Worm (Caenorhabditis elegans) whole organism, young adult: Measurements from ENCODE around the gene C52E4.7.

Experiments used
- C17E4.6 ChIP-seq: fragments of 200-800 bp; sonication (Bioruptor generic); IDR thresholded peaks from 2 replicates; pipeline ENCODE4 v1.3.6; 2022; ENCODE audit warnings: missing genetic modification reagents, missing genetic modification characterization, missing compliant biosample characterization
- D2030.7 ChIP-seq: fragments of 200-800 bp; sonication (Bioruptor generic); IDR thresholded peaks from 2 replicates; pipeline ENCODE4 v1.3.6; 2022; ENCODE audit warnings: missing genetic modification reagents, missing genetic modification characterization, missing compliant biosample characterization
- F23B12.7 ChIP-seq: sonication (generic microtip); optimal IDR thresholded peaks from 2 replicates; lab custom pipeline; 2017; ENCODE audit warnings: missing genetic modification characterization, mild to moderate bottlenecking, missing compliant biosample characterization, antibody characterized with exemption, moderate library complexity; ENCODE audit not compliant: insufficient read depth
- K11D2.4 ChIP-seq: fragments of 200-800 bp; sonication (Bioruptor generic); IDR thresholded peaks from 2 replicates; pipeline ENCODE4 v1.3.6; 2022; ENCODE audit warnings: missing genetic modification reagents, missing genetic modification characterization, missing compliant biosample characterization
- Y56A3A.18 ChIP-seq: fragments of 200-800 bp; sonication (Bioruptor generic); IDR thresholded peaks from 2 replicates; pipeline ENCODE4 v1.3.6; 2022; ENCODE audit warnings: missing genetic modification reagents, missing genetic modification characterization, missing compliant biosample characterization
- Y79H2A.3 ChIP-seq: fragments of 200-800 bp; sonication (Bioruptor generic); conservative IDR thresholded peaks from 2 replicates; pipeline ENCODE4 v1.3.6; 2022; ENCODE audit warnings: missing genetic modification reagents, missing genetic modification characterization, missing compliant biosample characterization
- ZK185.1 ChIP-seq: sonication (generic microtip); optimal IDR thresholded peaks from 2 replicates; lab custom pipeline; 2016; ENCODE audit warnings: mild to moderate bottlenecking, missing genetic modification characterization, missing compliant biosample characterization; ENCODE audit not compliant: poor library complexity, severe bottlenecking
- akir-1 ChIP-seq: fragments of 200-800 bp; sonication (Bioruptor generic); optimal IDR thresholded peaks from 2 replicates; lab custom pipeline; 2018; ENCODE audit warnings: mild to moderate bottlenecking, missing genetic modification characterization, moderate library complexity, missing compliant biosample characterization
- cebp-1 ChIP-seq, 2 experiments: fragments of 200-800 bp in 1 of 2; sonication (Bioruptor generic) in 1 of 2; sonication (generic microtip) in 1 of 2; IDR thresholded peaks in 1 of 2; optimal IDR thresholded peaks in 1 of 2; 2 replicates each; pipeline versions ENCODE4 v1.3.6 to Lab custom; 2017 to 2022; ENCODE audit warnings: missing compliant biosample characterization in 2 of 2, missing genetic modification characterization in 2 of 2, mild to moderate bottlenecking in 1 of 2, missing genetic modification reagents in 1 of 2, moderate library complexity in 1 of 2
- ceh-100 ChIP-seq: fragments of 200-800 bp; sonication (Bioruptor generic); IDR thresholded peaks from 2 replicates; pipeline ENCODE4 v1.3.6; 2022; ENCODE audit warnings: missing genetic modification reagents, missing genetic modification characterization, missing compliant biosample characterization
- ceh-27 ChIP-seq: fragments of 200-800 bp; sonication (Bioruptor generic); optimal IDR thresholded peaks from 2 replicates; lab custom pipeline; 2018; ENCODE audit warnings: mild to moderate bottlenecking, missing genetic modification characterization, moderate library complexity, missing compliant biosample characterization
- ceh-58 ChIP-seq: fragments of 200-800 bp; sonication (Bioruptor generic); IDR thresholded peaks from 2 replicates; pipeline ENCODE4 v1.3.6; 2022; ENCODE audit warnings: missing genetic modification characterization, missing compliant biosample characterization
- ceh-79 ChIP-seq: sonication (generic microtip); optimal IDR thresholded peaks from 2 replicates; lab custom pipeline; 2017; ENCODE audit warnings: mild to moderate bottlenecking, missing genetic modification characterization, missing compliant biosample characterization
- ceh-91 ChIP-seq: fragments of 200-800 bp; sonication (Bioruptor generic); IDR thresholded peaks from 2 replicates; pipeline ENCODE4 v1.3.6; 2022; ENCODE audit warnings: missing genetic modification reagents, missing genetic modification characterization, missing compliant biosample characterization
- chd-7 ChIP-seq: sonication (generic microtip); optimal IDR thresholded peaks from 2 replicates; lab custom pipeline; 2016; ENCODE audit warnings: mild to moderate bottlenecking, missing genetic modification characterization, moderate library complexity, missing compliant biosample characterization
- die-1 ChIP-seq: sonication (generic microtip); optimal IDR thresholded peaks from 2 replicates; lab custom pipeline; 2016; ENCODE audit warnings: missing genotype, mild to moderate bottlenecking, missing genetic modification characterization, missing compliant biosample characterization
- efl-1 ChIP-seq: fragments of 150-350 bp; optimal IDR thresholded peaks from 2 replicates; lab custom pipeline; 2014; ENCODE audit warnings: missing biosample characterization, missing genetic modification reagents, missing genetic modification characterization
- him-1 ChIP-seq: sonication (generic microtip); optimal IDR thresholded peaks from 2 replicates; lab custom pipeline; 2016; ENCODE audit warnings: missing genotype, missing genetic modification reagents, missing genetic modification characterization, missing compliant biosample characterization
- hlh-12 ChIP-seq: sonication (generic microtip); optimal IDR thresholded peaks from 2 replicates; lab custom pipeline; 2016; ENCODE audit warnings: missing genetic modification characterization, missing compliant biosample characterization
- hlh-26 ChIP-seq: fragments of 200-800 bp; sonication (Bioruptor generic); conservative IDR thresholded peaks from 2 replicates; pipeline ENCODE4 v1.3.6; 2022; ENCODE audit warnings: missing genetic modification reagents, missing genetic modification characterization, missing compliant biosample characterization
- hmg-1.2 ChIP-seq: fragments of 200-800 bp; sonication (Bioruptor generic); IDR thresholded peaks from 2 replicates; pipeline ENCODE4 v1.3.6; 2022; ENCODE audit warnings: missing genetic modification reagents, missing genetic modification characterization, missing compliant biosample characterization
- hmg-20 ChIP-seq: fragments of 200-800 bp; sonication (Bioruptor generic); IDR thresholded peaks from 2 replicates; pipeline ENCODE4 v1.3.6; 2022; ENCODE audit warnings: missing genetic modification reagents, missing genetic modification characterization, missing compliant biosample characterization
- hrde-1 ChIP-seq: sonication (generic microtip); optimal IDR thresholded peaks from 2 replicates; lab custom pipeline; 2016; ENCODE audit warnings: missing genetic modification characterization, mild to moderate bottlenecking, missing compliant biosample characterization, moderate library complexity, missing genotype, missing genetic modification reagents, borderline replicate concordance
- let-526 ChIP-seq: fragments of 200-800 bp; sonication (Bioruptor generic); IDR thresholded peaks from 2 replicates; pipeline ENCODE4 v1.3.6; 2022; ENCODE audit warnings: missing genetic modification reagents, missing genetic modification characterization, missing compliant biosample characterization
- let-607 ChIP-seq, 2 experiments: fragments of 200-800 bp in 1 of 2; sonication (Bioruptor generic) in 1 of 2; sonication (generic microtip) in 1 of 2; optimal IDR thresholded peaks; 2 replicates each; lab custom pipeline; 2016 to 2018; ENCODE audit warnings: mild to moderate bottlenecking in 2 of 2, missing compliant biosample characterization in 2 of 2, missing genetic modification characterization in 2 of 2, moderate library complexity in 2 of 2, missing genotype in 1 of 2
- lin-35 ChIP-seq, 3 experiments: fragments of 150-350 bp in 2 of 3; sonication (generic microtip) in 1 of 3; optimal IDR thresholded peaks; 2 replicates each; lab custom pipeline; 2014 to 2018; ENCODE audit warnings: missing biosample characterization in 3 of 3, missing genetic modification characterization in 3 of 3, missing genetic modification reagents in 3 of 3
- madf-6 ChIP-seq: fragments of 200-800 bp; sonication (Bioruptor generic); IDR thresholded peaks from 2 replicates; pipeline ENCODE4 v1.3.6; 2022; ENCODE audit warnings: missing genetic modification reagents, missing genetic modification characterization, missing compliant biosample characterization
- mes-4 ChIP-seq: sonication (generic microtip); optimal IDR thresholded peaks from 2 replicates; lab custom pipeline; 2016; ENCODE audit warnings: missing genotype, missing genetic modification characterization, missing compliant biosample characterization
- nfya-2 ChIP-seq: fragments of 200-800 bp; sonication (Bioruptor generic); IDR thresholded peaks from 2 replicates; pipeline ENCODE4 v1.3.6; 2022; ENCODE audit warnings: missing genetic modification reagents, missing genetic modification characterization, missing compliant biosample characterization
- nfyb-1 ChIP-seq: fragments of 200-800 bp; sonication (Bioruptor generic); IDR thresholded peaks from 2 replicates; pipeline ENCODE4 v1.3.6; 2022; ENCODE audit warnings: missing genetic modification reagents, missing genetic modification characterization, missing compliant biosample characterization
- nhr-120 ChIP-seq: fragments of 200-800 bp; sonication (Bioruptor generic); IDR thresholded peaks from 2 replicates; pipeline ENCODE4 v1.3.6; 2022; ENCODE audit warnings: missing genetic modification characterization, missing compliant biosample characterization
- nhr-27 ChIP-seq: fragments of 200-800 bp; sonication (Bioruptor generic); optimal IDR thresholded peaks from 2 replicates; lab custom pipeline; 2018; ENCODE audit warnings: mild to moderate bottlenecking, missing genetic modification characterization, moderate library complexity, missing compliant biosample characterization
- pha-4 ChIP-seq: fragments of 150-350 bp; sonication (generic microtip); optimal IDR thresholded peaks from 2 replicates; lab custom pipeline; 2014; ENCODE audit warnings: missing biosample characterization, missing genetic modification reagents, missing genetic modification characterization
- rec-8 ChIP-seq, 2 experiments: sonication (generic microtip); optimal IDR thresholded peaks; 2 replicates each; lab custom pipeline; 2016; ENCODE audit warnings: mild to moderate bottlenecking in 2 of 2, missing genetic modification characterization in 2 of 2, missing genetic modification reagents in 2 of 2, missing genotype in 2 of 2, missing biosample characterization in 1 of 2, missing compliant biosample characterization in 1 of 2, moderate library complexity in 1 of 2
- repo-1 ChIP-seq: sonication (generic microtip); optimal IDR thresholded peaks from 2 replicates; lab custom pipeline; 2017; ENCODE audit warnings: mild to moderate bottlenecking, missing genetic modification characterization, missing compliant biosample characterization
- snpc-4 ChIP-seq, 5 experiments: fragments of 150-350 bp in 1 of 5; sonication (generic microtip) in 4 of 5; optimal IDR thresholded peaks; 2 replicates each; lab custom pipeline; 2014 to 2018; ENCODE audit warnings: missing genetic modification characterization in 5 of 5, missing biosample characterization in 3 of 5, antibody characterized with exemption in 2 of 5, mild to moderate bottlenecking in 2 of 5, missing compliant biosample characterization in 2 of 5, missing genotype in 2 of 5, moderate library complexity in 2 of 5, missing genetic modification reagents in 1 of 5
- tbp1 ChIP-seq: fragments of 200-800 bp; sonication (Bioruptor generic); optimal IDR thresholded peaks from 2 replicates; lab custom pipeline; 2018; ENCODE audit warnings: mild to moderate bottlenecking, missing genetic modification characterization, missing compliant biosample characterization
- tbx-9 ChIP-seq: sonication (generic microtip); optimal IDR thresholded peaks from 2 replicates; lab custom pipeline; 2016; ENCODE audit warnings: borderline replicate concordance, missing genetic modification characterization, inconsistent platforms, missing compliant biosample characterization
- zfh-2 ChIP-seq: fragments of 200-800 bp; sonication (Bioruptor generic); conservative IDR thresholded peaks from 2 replicates; pipeline ENCODE4 v1.3.6; 2022; ENCODE audit warnings: missing genetic modification reagents, missing genetic modification characterization, missing compliant biosample characterization
- zim-3 ChIP-seq: sonication (generic microtip); optimal IDR thresholded peaks from 2 replicates; lab custom pipeline; 2017; ENCODE audit warnings: mild to moderate bottlenecking, missing genetic modification characterization, moderate library complexity, missing compliant biosample characterization

Gene C52E4.7

ce11 chrV:11955617-11956016 lies 38.5 kb upstream of the C52E4.7 start:
- no peak for TF ChIP-seq ceh-91 (GFP tag; lab: Robert Waterston, UW)
- no peak for TF ChIP-seq pha-4 (tag; lab: Kevin White, UChicago)
- TF ChIP-seq hlh-12 (tag; lab: Kevin White, UChicago): no peak
- no peak for TF ChIP-seq cebp-1 (GFP tag; IDR thresholded peaks at IDR 0.05; lab: Robert Waterston, UW)
- no peak for TF ChIP-seq cebp-1 (tag; optimal IDR thresholded peaks at IDR 0.05; lab: Kevin White, UChicago)
- no peak for TF ChIP-seq let-607 (tag; optimal IDR thresholded peaks at IDR 0.05; lab: Kevin White, UChicago)
- TF ChIP-seq him-1 (tag; lab: Kevin White, UChicago): no peak
- no peak for TF ChIP-seq hrde-1 (tag; lab: Kevin White, UChicago)
- TF ChIP-seq chd-7 (tag; lab: Kevin White, UChicago): no peak
- TF ChIP-seq zim-3 (tag; lab: Kevin White, UChicago): no peak

ce11 chrV:11958343-11959291 lies 35.5 kb upstream of the C52E4.7 start, which contains the start of gene F58H1.5:
TSS of gene F58H1.5 (plus strand) at chrV:11958393.
- TF ChIP-seq hmg-20 (GFP tag; lab: Robert Waterston, UW): no peak
- no peak for TF ChIP-seq D2030.7 (GFP tag; lab: Robert Waterston, UW)
- TF ChIP-seq rec-8 (tag; optimal IDR thresholded peaks at IDR 0.05; lab: Kevin White, UChicago): no peak
- TF ChIP-seq hlh-26 (GFP tag; lab: Robert Waterston, UW): no peak
- TF ChIP-seq F23B12.7 (tag; lab: Kevin White, UChicago): no peak
- TF ChIP-seq ceh-58 (GFP tag; lab: Robert Waterston, UW): no peak
- TF ChIP-seq K11D2.4: no peak
- no peak for TF ChIP-seq nfya-2 (GFP tag; lab: Robert Waterston, UW)
- TF ChIP-seq ceh-27 (GFP tag; lab: Kevin White, UChicago): no peak
- no peak for TF ChIP-seq Y56A3A.18 (GFP tag; lab: Robert Waterston, UW)
- no peak for TF ChIP-seq let-526 (GFP tag; lab: Robert Waterston, UW)
- TF ChIP-seq lin-35 (GFP tag; optimal IDR thresholded peaks at IDR 0.05; lab: Kevin White, UChicago): no peak
- no peak for TF ChIP-seq C17E4.6 (GFP tag; lab: Robert Waterston, UW)
- TF ChIP-seq akir-1 (GFP tag; lab: Kevin White, UChicago): no peak

- no peak for TF ChIP-seq Y79H2A.3 (GFP tag; lab: Robert Waterston, UW)
- no peak for TF ChIP-seq ceh-79 (tag; lab: Kevin White, UChicago)
- no peak for TF ChIP-seq tbx-9
- no peak for TF ChIP-seq ceh-100 (GFP tag; lab: Robert Waterston, UW)
- TF ChIP-seq repo-1 (tag; lab: Kevin White, UChicago): no peak
- no peak for TF ChIP-seq tbp1 (GFP tag; lab: Kevin White, UChicago)
- TF ChIP-seq nhr-120: no peak
- TF ChIP-seq ceh-27 (GFP tag; lab: Kevin White, UChicago): no peak
- TF ChIP-seq die-1: no peak
- TF ChIP-seq hmg-1.2 (GFP tag; lab: Robert Waterston, UW): no peak
- TF ChIP-seq efl-1 (GFP tag; lab: Kevin White, UChicago): no peak
- no peak for TF ChIP-seq nhr-27 (tag; lab: Kevin White, UChicago)
- no peak for TF ChIP-seq ZK185.1
- no peak for TF ChIP-seq nfyb-1 (GFP tag; lab: Robert Waterston, UW)
- TF ChIP-seq D2030.7 (GFP tag; lab: Robert Waterston, UW): no peak
- no peak for TF ChIP-seq zfh-2
- TF ChIP-seq snpc-4 (GFP tag; optimal IDR thresholded peaks at IDR 0.05; lab: Kevin White, UChicago): no peak
- TF ChIP-seq snpc-4 (tag; optimal IDR thresholded peaks at IDR 0.05; lab: Kevin White, UChicago): no peak
- no peak for TF ChIP-seq mes-4 (tag; lab: Kevin White, UChicago)
- no peak for TF ChIP-seq madf-6
Observed at ce11 chrV:11960084-11960830, 33.8 kb upstream of the C52E4.7 start.
